Worm (Caenorhabditis elegans): ENCODE measurements around the gene cdkl-1.

Gene cdkl-1

ce11 chrV:11080345-11081102 is 18.2 kb upstream of the cdkl-1 start, which contains the start of gene act-1 (continued):
- TF ChIP-seq pros-1 (tag; optimal IDR thresholded peaks at IDR 0.05) (no peak), hlh-13 (GFP tag; optimal IDR thresholded peaks at IDR 0.05) (no peak), odd-2 (tag; optimal IDR thresholded peaks at IDR 0.05) (no peak), ceh-18 (tag; optimal IDR thresholded peaks at IDR 0.05) (peak; percentile 84), ceh-31 (tag; optimal IDR thresholded peaks at IDR 0.05) (peak; percentile 55), ceh-19 (GFP tag; optimal IDR thresholded peaks at IDR 0.05) (no peak), hlh-8 (tag; optimal IDR thresholded peaks at IDR 0.05) (no peak), pag-3 (tag; optimal IDR thresholded peaks at IDR 0.05; ENCODE audit: borderline replicate concordance) (no peak), Y22D7AL.16 (tag; optimal IDR thresholded peaks at IDR 0.05) (no peak), elt-4 (tag; optimal IDR thresholded peaks at IDR 0.05) (no peak), ceh-22 (tag; optimal IDR thresholded peaks at IDR 0.05) (no peak), ceh-2 (tag; optimal IDR thresholded peaks at IDR 0.05) (no peak), ceh-48 (tag; optimal IDR thresholded peaks at IDR 0.05) (no peak), pqm-1 (tag; optimal IDR thresholded peaks at IDR 0.05) (no peak), ref-2 (tag; optimal IDR thresholded peaks at IDR 0.05) (peak; percentile 56), ahr-1 (tag; optimal IDR thresholded peaks at IDR 0.05) (no peak), hlh-6 (tag; optimal IDR thresholded peaks at IDR 0.05) (no peak), elt-2 (tag; optimal IDR thresholded peaks at IDR 0.05) (peak; percentile 95), lim-6 (tag; optimal IDR thresholded peaks at IDR 0.05) (no peak), sox-4 (tag; optimal IDR thresholded peaks at IDR 0.05) (no peak), nfya-1 (tag; optimal IDR thresholded peaks at IDR 0.05) (peak; percentile 88), ceh-30 (tag; optimal IDR thresholded peaks at IDR 0.05) (no peak), rnt-1 (tag; optimal IDR thresholded peaks at IDR 0.05) (peak; percentile 47), tbx-2 (tag; optimal IDR thresholded peaks at IDR 0.05) (peak; percentile 5), C08G9.2 (tag; optimal IDR thresholded peaks at IDR 0.05) (no peak)

- TF ChIP-seq fax-1 (tag; optimal IDR thresholded peaks at IDR 0.05) (no peak), ceh-2 (tag; optimal IDR thresholded peaks at IDR 0.05) (no peak), hlh-6 (tag; optimal IDR thresholded peaks at IDR 0.05) (no peak), hlh-30 (tag; optimal IDR thresholded peaks at IDR 0.05; ENCODE audit: insufficient read depth) (no peak), nhr-232 (tag; optimal IDR thresholded peaks at IDR 0.05) (no peak), zip-5 (tag; optimal IDR thresholded peaks at IDR 0.05) (no peak), hlh-13 (GFP tag; optimal IDR thresholded peaks at IDR 0.05) (no peak), tbx-2 (tag; optimal IDR thresholded peaks at IDR 0.05) (peak; percentile 67), elt-4 (tag; optimal IDR thresholded peaks at IDR 0.05) (no peak), ceh-9 (tag; optimal IDR thresholded peaks at IDR 0.05) (no peak), ceh-19 (GFP tag; optimal IDR thresholded peaks at IDR 0.05) (no peak), ceh-31 (tag; optimal IDR thresholded peaks at IDR 0.05) (peak; percentile 16), ceh-22 (tag; optimal IDR thresholded peaks at IDR 0.05) (no peak), unc-86 (tag; optimal IDR thresholded peaks at IDR 0.05) (no peak), lim-6 (tag; optimal IDR thresholded peaks at IDR 0.05) (no peak), ceh-48 (tag; optimal IDR thresholded peaks at IDR 0.05) (no peak), rnt-1 (tag; optimal IDR thresholded peaks at IDR 0.05) (peak; percentile 76), dmd-4 (tag; optimal IDR thresholded peaks at IDR 0.05; ENCODE audit: borderline replicate concordance) (peak; percentile 7), pat-9 (tag; optimal IDR thresholded peaks at IDR 0.05) (peak; percentile 5), ahr-1 (tag; optimal IDR thresholded peaks at IDR 0.05) (no peak), ceh-18 (tag; optimal IDR thresholded peaks at IDR 0.05) (peak; percentile 94), ceh-34 (tag; optimal IDR thresholded peaks at IDR 0.05) (peak; percentile 54), nfya-1 (tag; optimal IDR thresholded peaks at IDR 0.05) (peak; percentile 61), ceh-45 (GFP tag; IDR thresholded peaks at IDR 0.05) (no peak), hlh-8 (tag; optimal IDR thresholded peaks at IDR 0.05) (peak; percentile 45), C08G9.2 (tag; optimal IDR thresholded peaks at IDR 0.05) (no peak), K09A11.1 (tag; optimal IDR thresholded peaks at IDR 0.05; ENCODE audit: insufficient read depth) (no peak), dve-1 (tag; optimal IDR thresholded peaks at IDR 0.05) (no peak), pag-3 (tag; optimal IDR thresholded peaks at IDR 0.05; ENCODE audit: borderline replicate concordance) (no peak), unc-55 (GFP tag; optimal IDR thresholded peaks at IDR 0.05) (no peak), che-1 (tag; optimal IDR thresholded peaks at IDR 0.05) (no peak), C38D4.7 (GFP tag; optimal IDR thresholded peaks at IDR 0.05) (no peak), unc-42 (tag; optimal IDR thresholded peaks at IDR 0.05) (no peak), pha-2 (tag; optimal IDR thresholded peaks at IDR 0.05) (no peak), npax-4 (tag; optimal IDR thresholded peaks at IDR 0.05) (no peak), pros-1 (tag; optimal IDR thresholded peaks at IDR 0.05) (no peak), ets-4 (tag; optimal IDR thresholded peaks at IDR 0.05) (no peak)
Measured at ce11 chrV:11082475-11082874, 16.2 kb upstream of the cdkl-1 start.
